Worm (Caenorhabditis elegans): ENCODE results near the gene ceh-7.

- TF ChIP-seq mdl-1 (tag; optimal IDR thresholded peaks at IDR 0.05) = no peak
- no peak for TF ChIP-seq skn-1 (tag; optimal IDR thresholded peaks at IDR 0.05)
- no peak for TF ChIP-seq nhr-237 (tag; optimal IDR thresholded peaks at IDR 0.05)
- TF ChIP-seq nhr-28 (tag; optimal IDR thresholded peaks at IDR 0.05) = no peak
- TF ChIP-seq elt-1 (tag; optimal IDR thresholded peaks at IDR 0.05) = peak; percentile 98
- TF ChIP-seq fkh-10 (GFP tag; optimal IDR thresholded peaks at IDR 0.05) = no peak
- TF ChIP-seq lin-39 (tag; optimal IDR thresholded peaks at IDR 0.05) = no peak
- no peak for TF ChIP-seq tbx-2 (tag; optimal IDR thresholded peaks at IDR 0.05)
- no peak for TF ChIP-seq fos-1 (tag; optimal IDR thresholded peaks at IDR 0.05)
- TF ChIP-seq unc-62 (GFP tag; optimal IDR thresholded peaks at IDR 0.05) = no peak
- TF ChIP-seq snpc-4 (tag; optimal IDR thresholded peaks at IDR 0.05) = no peak
Measured at ce11 chrII:8717579-8717978, 13.9 kb upstream of the ceh-7 start.

Measured in whole organism, L3 larva.